Fruit fly (Drosophila melanogaster): ENCODE results near the gene CG13065.

DNA sequence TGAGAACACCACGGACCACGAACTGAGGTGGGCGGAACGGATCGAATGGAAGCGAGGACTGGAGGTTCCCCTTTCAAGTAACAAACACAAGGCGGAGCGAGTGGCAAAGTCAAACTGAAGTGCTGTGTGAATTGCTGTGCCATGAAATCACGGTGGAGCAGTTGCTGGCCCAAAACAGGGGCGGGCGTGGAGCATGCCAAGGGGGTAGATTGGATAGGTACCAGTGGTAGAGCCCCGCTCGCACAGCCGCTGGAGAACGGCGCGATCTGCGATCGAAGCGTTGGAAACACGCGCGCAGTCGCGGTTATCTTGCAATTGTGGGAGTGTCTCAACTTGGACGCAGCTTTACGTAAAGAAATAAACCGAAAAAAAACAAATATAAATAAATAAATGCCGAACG lies 50.5 kb downstream of the CG13065 start, which contains the start of gene CG13038:
- TF ChIP-seq h (optimal IDR thresholded peaks at IDR 0.05) (no peak), psq (optimal IDR thresholded peaks at IDR 0.05) (no peak), Myc (optimal IDR thresholded peaks at IDR 0.05) (no peak)

Data from Kc167 (cell line).